Worm (Caenorhabditis elegans) whole organism, L4 larva: ENCODE results near the gene T10F2.5.

Experiments used
- D1046.2 ChIP-seq: fragments of 200-800 bp; sonication (Bioruptor generic); IDR thresholded peaks from 2 replicates; pipeline ENCODE4 v1.3.6; 2022; ENCODE audit warnings: missing genetic modification characterization, missing compliant biosample characterization
- F26F4.8 ChIP-seq: fragments of 200-800 bp; sonication (Bioruptor generic); conservative IDR thresholded peaks from 2 replicates; pipeline ENCODE4 v1.3.6; 2022; ENCODE audit warnings: missing genetic modification characterization, missing compliant biosample characterization
- F44E2.7 ChIP-seq: fragments of 200-800 bp; sonication (Bioruptor generic); IDR thresholded peaks from 2 replicates; pipeline ENCODE4 v2.1.2; 2022; ENCODE audit warnings: missing genetic modification characterization, missing compliant biosample characterization
- T20F7.1 ChIP-seq: fragments of 200-800 bp; sonication (Bioruptor generic); optimal IDR thresholded peaks from 2 replicates; lab custom pipeline; 2018; ENCODE audit warnings: mild to moderate bottlenecking, missing genetic modification characterization, missing compliant biosample characterization
- T26A8.4 ChIP-seq: fragments of 200-800 bp; sonication (Bioruptor generic); IDR thresholded peaks from 2 replicates; pipeline ENCODE4 v1.3.6; 2022; ENCODE audit warnings: missing genetic modification characterization, missing compliant biosample characterization
- Y105C5A.15 ChIP-seq: fragments of 200-800 bp; sonication (Bioruptor generic); IDR thresholded peaks from 2 replicates; pipeline ENCODE4 v1.3.6; 2022; ENCODE audit warnings: missing genetic modification characterization, missing compliant biosample characterization
- Y48G9A.11 ChIP-seq: fragments of 200-800 bp; sonication (Bioruptor generic); IDR thresholded peaks from 2 replicates; pipeline ENCODE4 v1.3.6; 2022; ENCODE audit warnings: missing genetic modification reagents, missing genetic modification characterization, missing compliant biosample characterization
- Y5F2A.4 ChIP-seq: fragments of 200-800 bp; sonication (Bioruptor generic); optimal IDR thresholded peaks from 2 replicates; lab custom pipeline; 2018; ENCODE audit warnings: mild to moderate bottlenecking, missing genetic modification characterization, missing compliant biosample characterization
- aha-1 ChIP-seq: fragments of 150-350 bp; peaks from one replicate; lab custom pipeline; 2014; ENCODE audit warnings: missing biosample characterization, missing genetic modification characterization
- ama-1 ChIP-seq: fragments of 150-350 bp; optimal IDR thresholded peaks from 2 replicates; lab custom pipeline; 2014; ENCODE audit warnings: inconsistent platforms, mixed read lengths
- attf-4 ChIP-seq: sonication (generic microtip); optimal IDR thresholded peaks from 3 replicates; lab custom pipeline; 2017; ENCODE audit warnings: missing biosample characterization, missing genetic modification characterization
- ceh-20 ChIP-seq: fragments of 200-800 bp; sonication (Bioruptor generic); IDR thresholded peaks from 2 replicates; pipeline ENCODE4 v1.3.6; 2022; ENCODE audit warnings: missing genetic modification reagents, missing genetic modification characterization, missing compliant biosample characterization
- ceh-32 ChIP-seq: sonication (generic microtip); optimal IDR thresholded peaks from 2 replicates; lab custom pipeline; 2016; ENCODE audit warnings: mild to moderate bottlenecking, missing genetic modification characterization, missing compliant biosample characterization; ENCODE audit not compliant: poor library complexity
- ceh-44 ChIP-seq: fragments of 200-800 bp; sonication (Bioruptor generic); IDR thresholded peaks from 2 replicates; pipeline ENCODE4 v1.3.6; 2022; ENCODE audit warnings: missing genetic modification reagents, missing genetic modification characterization, missing compliant biosample characterization
- ceh-62 ChIP-seq: sonication (generic microtip); optimal IDR thresholded peaks from 2 replicates; lab custom pipeline; 2017; ENCODE audit warnings: missing biosample characterization, missing genetic modification characterization
- ces-1 ChIP-seq: fragments of 150-350 bp; sonication (generic microtip); optimal IDR thresholded peaks from 4 replicates; lab custom pipeline; 2014; ENCODE audit warnings: missing biosample characterization, missing genetic modification reagents, missing genetic modification characterization
- ctbp-1 ChIP-seq: fragments of 200-800 bp; sonication (Bioruptor generic); IDR thresholded peaks from 2 replicates; pipeline ENCODE4 v1.3.6; 2022; ENCODE audit warnings: missing genetic modification reagents, missing genetic modification characterization, missing compliant biosample characterization
- daf-12 ChIP-seq: fragments of 150-350 bp; optimal IDR thresholded peaks from 2 replicates; lab custom pipeline; 2014; ENCODE audit warnings: missing biosample characterization, missing genetic modification reagents, missing genetic modification characterization
- daf-16 ChIP-seq, 3 experiments: sonication (generic microtip); optimal IDR thresholded peaks; 2 replicates each; lab custom pipeline; 2016 to 2017; ENCODE audit warnings: missing genetic modification characterization in 3 of 3, missing genetic modification reagents in 3 of 3, mild to moderate bottlenecking in 2 of 3, missing compliant biosample characterization in 2 of 3, missing biosample characterization in 1 of 3, moderate library complexity in 1 of 3
- dve-1 ChIP-seq: sonication (generic microtip); optimal IDR thresholded peaks from 2 replicates; lab custom pipeline; 2017; ENCODE audit warnings: antibody characterized with exemption, mild to moderate bottlenecking, missing genetic modification characterization, missing compliant biosample characterization; ENCODE audit not compliant: insufficient read depth
- gei-8 ChIP-seq: fragments of 200-800 bp; sonication (Bioruptor generic); optimal IDR thresholded peaks from 2 replicates; lab custom pipeline; 2018; ENCODE audit warnings: mild to moderate bottlenecking, missing genetic modification characterization, missing compliant biosample characterization
- hif-1 ChIP-seq, 2 experiments: sonication (generic microtip); optimal IDR thresholded peaks; 2 replicates each; lab custom pipeline; 2016 to 2017; ENCODE audit warnings: missing compliant biosample characterization in 2 of 2, missing genetic modification characterization in 2 of 2, missing genetic modification reagents in 2 of 2, missing genotype in 2 of 2, mild to moderate bottlenecking in 1 of 2
- hlh-11 ChIP-seq: fragments of 200-800 bp; sonication (Bioruptor generic); optimal IDR thresholded peaks from 2 replicates; lab custom pipeline; 2018; ENCODE audit warnings: mild to moderate bottlenecking, missing genetic modification characterization, missing compliant biosample characterization
- hlh-30 ChIP-seq: sonication (generic microtip); optimal IDR thresholded peaks from 2 replicates; lab custom pipeline; 2017; ENCODE audit warnings: antibody characterized with exemption, mild to moderate bottlenecking, missing genetic modification characterization, missing compliant biosample characterization; ENCODE audit not compliant: insufficient read depth
- jun-1 ChIP-seq: fragments of 150-350 bp; optimal IDR thresholded peaks from 2 replicates; lab custom pipeline; 2014; ENCODE audit warnings: missing biosample characterization, missing genetic modification reagents, missing genetic modification characterization
- lim-7 ChIP-seq: fragments of 200-800 bp; sonication (Bioruptor generic); IDR thresholded peaks from 2 replicates; pipeline ENCODE4 v1.3.6; 2022; ENCODE audit warnings: missing genetic modification characterization, missing compliant biosample characterization
- lin-29 ChIP-seq: fragments of 200-800 bp; sonication (Bioruptor generic); IDR thresholded peaks from 2 replicates; pipeline ENCODE4 v1.3.6; 2022; ENCODE audit warnings: missing genetic modification reagents, missing genetic modification characterization, missing compliant biosample characterization
- lin-39 ChIP-seq: fragments of 150-350 bp; optimal IDR thresholded peaks from 2 replicates; lab custom pipeline; 2014; ENCODE audit warnings: missing biosample characterization, missing genetic modification reagents, missing genetic modification characterization
- lsy-2 ChIP-seq, 2 experiments: fragments of 150-350 bp in 1 of 2; sonication (generic microtip) in 1 of 2; optimal IDR thresholded peaks; 2 replicates each; lab custom pipeline; 2014 to 2017; ENCODE audit warnings: missing biosample characterization in 2 of 2, missing genetic modification characterization in 2 of 2
- madf-9 ChIP-seq: fragments of 200-800 bp; sonication (Bioruptor generic); conservative IDR thresholded peaks from 2 replicates; pipeline ENCODE4 v1.3.6; 2022; ENCODE audit warnings: missing genetic modification reagents, missing genetic modification characterization, missing compliant biosample characterization
- mdl-1 ChIP-seq, 2 experiments: fragments of 150-350 bp in 1 of 2; sonication (generic microtip) in 1 of 2; optimal IDR thresholded peaks; 2 replicates each; lab custom pipeline; 2014 to 2017; ENCODE audit warnings: missing biosample characterization in 2 of 2, missing genetic modification characterization in 2 of 2
- mxl-2 ChIP-seq: fragments of 200-800 bp; sonication (Bioruptor generic); conservative IDR thresholded peaks from 2 replicates; pipeline ENCODE4 v1.3.6; 2022; ENCODE audit warnings: missing genetic modification reagents, missing genetic modification characterization, missing compliant biosample characterization
- nhr-10 ChIP-seq: fragments of 150-350 bp; optimal IDR thresholded peaks from 2 replicates; lab custom pipeline; 2014; ENCODE audit warnings: missing biosample characterization, missing genetic modification characterization
- nhr-237 ChIP-seq: sonication (generic microtip); optimal IDR thresholded peaks from 2 replicates; lab custom pipeline; 2017; ENCODE audit warnings: missing biosample characterization, missing genetic modification characterization
- nhr-25 ChIP-seq: sonication (generic microtip); optimal IDR thresholded peaks from 2 replicates; lab custom pipeline; 2017; ENCODE audit warnings: missing genetic modification characterization, mild to moderate bottlenecking, missing compliant biosample characterization, antibody characterized with exemption, moderate library complexity, borderline replicate concordance; ENCODE audit not compliant: insufficient read depth
- nhr-28 ChIP-seq: fragments of 150-350 bp; optimal IDR thresholded peaks from 2 replicates; lab custom pipeline; 2014; ENCODE audit warnings: missing biosample characterization, missing genetic modification characterization
- nhr-6 ChIP-seq: fragments of 150-350 bp; optimal IDR thresholded peaks from 2 replicates; lab custom pipeline; 2014; ENCODE audit warnings: missing biosample characterization, missing genetic modification characterization
- nhr-77 ChIP-seq: fragments of 150-350 bp; optimal IDR thresholded peaks from 2 replicates; lab custom pipeline; 2014; ENCODE audit warnings: missing biosample characterization, missing genetic modification characterization
- pha-4 ChIP-seq, 2 experiments: fragments of 150-350 bp in 1 of 2; fragments of 200-800 bp in 1 of 2; sonication (Bioruptor generic) in 1 of 2; IDR thresholded peaks in 1 of 2; optimal IDR thresholded peaks in 1 of 2; 2 replicates each; pipeline versions ENCODE4 v1.3.6 to Lab custom; 2014 to 2022; ENCODE audit warnings: missing genetic modification characterization in 2 of 2, missing genetic modification reagents in 2 of 2, missing biosample characterization in 1 of 2, missing compliant biosample characterization in 1 of 2
- saeg-2 ChIP-seq: fragments of 200-800 bp; sonication (Bioruptor generic); IDR thresholded peaks from 2 replicates; pipeline ENCODE4 v1.3.6; 2022; ENCODE audit warnings: missing genetic modification reagents, missing genetic modification characterization, missing compliant biosample characterization
- set-16 ChIP-seq: fragments of 200-800 bp; sonication (Bioruptor generic); IDR thresholded peaks from 2 replicates; pipeline ENCODE4 v1.3.6; 2022; ENCODE audit warnings: missing genetic modification reagents, missing genetic modification characterization, missing compliant biosample characterization
- snpc-1.2 ChIP-seq: fragments of 200-800 bp; sonication (Bioruptor generic); IDR thresholded peaks from 2 replicates; pipeline ENCODE4 v1.3.6; 2022; ENCODE audit warnings: missing genetic modification reagents, missing genetic modification characterization, missing compliant biosample characterization
- spr-1 ChIP-seq: sonication (generic microtip); optimal IDR thresholded peaks from 2 replicates; lab custom pipeline; 2016; ENCODE audit warnings: mild to moderate bottlenecking, missing genetic modification characterization, missing compliant biosample characterization
- spr-3 ChIP-seq: fragments of 200-800 bp; sonication (Bioruptor generic); optimal IDR thresholded peaks from 2 replicates; lab custom pipeline; 2018; ENCODE audit warnings: mild to moderate bottlenecking, missing genetic modification characterization, missing compliant biosample characterization
- tag-97 ChIP-seq: fragments of 200-800 bp; sonication (Bioruptor generic); IDR thresholded peaks from 2 replicates; pipeline ENCODE4 v1.3.6; 2022; ENCODE audit warnings: missing genetic modification characterization, missing compliant biosample characterization
- unc-39 ChIP-seq: sonication (generic microtip); optimal IDR thresholded peaks from 2 replicates; lab custom pipeline; 2017; ENCODE audit warnings: missing biosample characterization, missing genetic modification characterization
- unc-62 ChIP-seq, 3 experiments: fragments of 150-350 bp in 1 of 3; sonication (generic microtip); optimal IDR thresholded peaks in 2 of 3; peaks in 1 of 3; 1 replicate in 1 of 3; 2 replicates in 2 of 3; lab custom pipeline; 2014 to 2017; ENCODE audit warnings: missing biosample characterization in 3 of 3, missing genetic modification characterization in 3 of 3, missing genetic modification reagents in 3 of 3, missing genotype in 1 of 3
- zfp-3 ChIP-seq: fragments of 200-800 bp; sonication (Bioruptor generic); conservative IDR thresholded peaks from 2 replicates; pipeline ENCODE4 v1.3.6; 2022; ENCODE audit warnings: missing genetic modification reagents, missing genetic modification characterization, missing compliant biosample characterization
- zip-11 ChIP-seq: fragments of 200-800 bp; sonication (Bioruptor generic); IDR thresholded peaks from 2 replicates; pipeline ENCODE4 v1.3.6; 2022; ENCODE audit warnings: missing genetic modification characterization, missing compliant biosample characterization
- ztf-7 ChIP-seq: fragments of 150-350 bp; optimal IDR thresholded peaks from 2 replicates; lab custom pipeline; 2014; ENCODE audit warnings: missing biosample characterization, missing genetic modification characterization

T10F2.5 gene

DNA sequence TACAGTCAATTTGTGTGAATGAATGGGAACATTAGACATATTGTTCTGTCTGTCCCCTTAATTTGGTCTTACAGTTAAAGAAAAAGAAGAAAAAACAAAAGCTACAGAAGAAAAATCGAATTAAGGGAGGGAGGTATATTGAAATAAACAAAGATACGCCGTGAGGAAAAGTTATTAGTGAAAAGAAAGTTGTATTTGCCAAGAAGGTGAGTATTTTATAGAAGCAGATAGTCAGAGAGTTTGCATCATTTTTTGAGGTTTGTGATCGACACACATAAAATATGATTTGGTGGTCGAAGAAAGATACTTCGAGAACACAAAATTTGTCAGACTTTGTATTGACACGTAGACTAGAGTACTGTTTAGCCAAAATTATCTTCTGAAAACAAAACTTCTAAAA lies 40.9 kb upstream of the T10F2.5 start (continued):
- TF ChIP-seq unc-62 (GFP tag; optimal IDR thresholded peaks at IDR 0.05 in 1 of 2; lab: Kevin White, UChicago): peak in 1 of 2 experiments; percentile 38
- no peak for TF ChIP-seq unc-62 (tag; optimal IDR thresholded peaks at IDR 0.05; lab: Kevin White, UChicago)
- TF ChIP-seq nhr-6 (tag; lab: Kevin White, UChicago): no peak
- no peak for TF ChIP-seq F44E2.7 (GFP tag; lab: Robert Waterston, UW)
- peak; percentile 96 for TF ChIP-seq nhr-28 (tag; lab: Kevin White, UChicago)
- TF ChIP-seq D1046.2 (GFP tag; lab: Robert Waterston, UW): no peak
- TF ChIP-seq nhr-10 (tag; lab: Kevin White, UChicago): no peak
- TF ChIP-seq saeg-2 (GFP tag; lab: Robert Waterston, UW): no peak
- TF ChIP-seq madf-9 (GFP tag; lab: Robert Waterston, UW): no peak
- no peak for TF ChIP-seq unc-39 (tag; lab: Kevin White, UChicago)
- TF ChIP-seq nhr-237 (tag; lab: Kevin White, UChicago): no peak
- no peak for TF ChIP-seq lin-29 (GFP tag; lab: Robert Waterston, UW)
- no peak for TF ChIP-seq tag-97 (GFP tag; lab: Robert Waterston, UW)
- TF ChIP-seq set-16 (GFP tag; lab: Robert Waterston, UW): no peak
- TF ChIP-seq ceh-62 (tag; lab: Kevin White, UChicago): no peak
- no peak for TF ChIP-seq zfp-3 (GFP tag; lab: Robert Waterston, UW)
- TF ChIP-seq T26A8.4: no peak
- no peak for TF ChIP-seq spr-1 (tag; lab: Kevin White, UChicago)
- TF ChIP-seq Y48G9A.11 (GFP tag; lab: Robert Waterston, UW): no peak
- TF ChIP-seq ceh-32 (tag; lab: Kevin White, UChicago): no peak
- TF ChIP-seq zip-11 (GFP tag; lab: Robert Waterston, UW): no peak
- TF ChIP-seq hif-1 (tag; optimal IDR thresholded peaks at IDR 0.05; lab: Kevin White, UChicago): peak in 1 of 2 experiments; percentile 44
- TF ChIP-seq daf-12 (tag; lab: Kevin White, UChicago): no peak
- TF ChIP-seq nhr-77 (tag; lab: Kevin White, UChicago): peak; percentile 71
- TF ChIP-seq spr-3 (GFP tag; lab: Kevin White, UChicago): no peak
- peak; percentile 19 for TF ChIP-seq T20F7.1 (GFP tag; lab: Kevin White, UChicago)
- TF ChIP-seq dve-1 (tag; lab: Kevin White, UChicago): peak; percentile 60
- no peak for TF ChIP-seq snpc-1.2 (GFP tag; lab: Robert Waterston, UW)
- TF ChIP-seq hlh-30 (tag; lab: Kevin White, UChicago): no peak
- TF ChIP-seq ama-1 (lab: Kevin White, UChicago): no peak
- no peak for TF ChIP-seq mxl-2 (GFP tag; lab: Robert Waterston, UW)
- no peak for TF ChIP-seq pha-4 (GFP tag; IDR thresholded peaks at IDR 0.05; lab: Robert Waterston, UW)
- no peak for TF ChIP-seq pha-4 (tag; optimal IDR thresholded peaks at IDR 0.05; lab: Kevin White, UChicago)
- peak in 1 of 2 experiments; percentile 28 for TF ChIP-seq lsy-2 (tag; optimal IDR thresholded peaks at IDR 0.05; lab: Kevin White, UChicago)
- no peak for TF ChIP-seq hlh-11 (tag; lab: Kevin White, UChicago)
- TF ChIP-seq ceh-44 (GFP tag; lab: Robert Waterston, UW): no peak
- no peak for TF ChIP-seq lin-39
- TF ChIP-seq ztf-7 (tag; lab: Kevin White, UChicago): peak; percentile 4
- 0 out of 2 replicates have a peak, but pooled peaks have one; percentile 34 for TF ChIP-seq lim-7 (GFP tag; lab: Robert Waterston, UW)
- TF ChIP-seq daf-16 (GFP tag; optimal IDR thresholded peaks at IDR 0.05; lab: Kevin White, UChicago): no peak
- TF ChIP-seq daf-16 (tag; optimal IDR thresholded peaks at IDR 0.05; lab: Kevin White, UChicago): peak; percentile 13
- TF ChIP-seq jun-1 (tag; lab: Kevin White, UChicago): no peak
- no peak for TF ChIP-seq aha-1 (tag; lab: Kevin White, UChicago)
- no peak for TF ChIP-seq ceh-20
- TF ChIP-seq ces-1 (GFP tag; lab: Kevin White, UChicago): no peak
- TF ChIP-seq nhr-25 (tag; lab: Kevin White, UChicago): no peak
- no peak for TF ChIP-seq Y105C5A.15 (GFP tag; lab: Robert Waterston, UW)
- TF ChIP-seq F26F4.8 (GFP tag; lab: Robert Waterston, UW): no peak
- TF ChIP-seq Y5F2A.4 (GFP tag; lab: Kevin White, UChicago): no peak
- TF ChIP-seq attf-4: no peak
- TF ChIP-seq gei-8 (GFP tag; lab: Kevin White, UChicago): no peak
- TF ChIP-seq ctbp-1 (GFP tag; lab: Robert Waterston, UW): no peak
- TF ChIP-seq mdl-1 (tag; optimal IDR thresholded peaks at IDR 0.05; lab: Kevin White, UChicago): no peak
